Fruit fly (Drosophila melanogaster) whole organism, pupa: ENCODE measurements around the gene CG34034.
"Not testable (repeated sequence)": the region's sequence is repeated elsewhere in the genome, so short reads cannot be mapped to it uniquely, and the experiment has no call there.

ENCODE experiments used
- CG10348 ChIP-seq: fragments of 200-800 bp; sonication (Bioruptor generic); IDR thresholded peaks from 2 replicates; pipeline ENCODE4 v1.3.6; 2022; ENCODE audit warnings: missing biosample characterization, missing genetic modification characterization
- CG12605 ChIP-seq: fragments of 200-800 bp; sonication (Bioruptor generic); IDR thresholded peaks from 2 replicates; pipeline ENCODE4 v1.3.6; 2022; ENCODE audit warnings: missing biosample characterization, missing genetic modification characterization
- CG13204 ChIP-seq: fragments of 200-800 bp; sonication (Bioruptor generic); optimal IDR thresholded peaks from 2 replicates; lab custom pipeline; 2018; ENCODE audit warnings: missing biosample characterization, mild to moderate bottlenecking, missing genetic modification characterization, moderate library complexity
- CG14655 ChIP-seq: fragments of 200-800 bp; sonication (Bioruptor generic); optimal IDR thresholded peaks from 3 replicates; lab custom pipeline; 2017; ENCODE audit warnings: mild to moderate bottlenecking, missing biosample characterization, missing genetic modification reagents, missing genetic modification characterization
- CG15710 ChIP-seq: fragments of 200-800 bp; sonication (Bioruptor generic); optimal IDR thresholded peaks from 2 replicates; lab custom pipeline; 2018; ENCODE audit warnings: missing biosample characterization, mild to moderate bottlenecking, missing genetic modification characterization, moderate library complexity
- CG17806 ChIP-seq: fragments of 200-800 bp; sonication (Bioruptor generic); optimal IDR thresholded peaks from 2 replicates; lab custom pipeline; 2018; ENCODE audit warnings: missing biosample characterization, mild to moderate bottlenecking, missing genetic modification characterization, moderate library complexity
- CG32121 ChIP-seq: fragments of 200-800 bp; sonication (Bioruptor generic); IDR thresholded peaks from 2 replicates; pipeline ENCODE4 v1.3.6; 2022; ENCODE audit warnings: missing biosample characterization, missing genetic modification characterization
- CG34367 ChIP-seq: fragments of 200-800 bp; sonication (Bioruptor generic); optimal IDR thresholded peaks from 2 replicates; lab custom pipeline; 2018; ENCODE audit warnings: missing biosample characterization, mild to moderate bottlenecking, missing genetic modification characterization
- CG4496 ChIP-seq: fragments of 200-800 bp; sonication (Bioruptor generic); IDR thresholded peaks from 3 replicates; pipeline ENCODE4 v1.3.6; 2022; ENCODE audit warnings: missing biosample characterization, missing genetic modification characterization
- CG8159 ChIP-seq: fragments of 200-800 bp; sonication (Bioruptor generic); optimal IDR thresholded peaks from 3 replicates; lab custom pipeline; 2018; ENCODE audit warnings: missing biosample characterization, mild to moderate bottlenecking, missing genetic modification characterization, moderate library complexity
- CG8301 ChIP-seq: fragments of 200-800 bp; sonication (Bioruptor generic); optimal IDR thresholded peaks from 2 replicates; lab custom pipeline; 2018; ENCODE audit warnings: missing biosample characterization, mild to moderate bottlenecking, missing genetic modification characterization
- CG9948 ChIP-seq: fragments of 200-800 bp; sonication (Bioruptor generic); optimal IDR thresholded peaks from 2 replicates; lab custom pipeline; 2018; ENCODE audit warnings: missing biosample characterization, mild to moderate bottlenecking, missing genetic modification characterization, moderate library complexity
- D1 ChIP-seq: fragments of 200-800 bp; sonication (Bioruptor generic); optimal IDR thresholded peaks from 2 replicates; lab custom pipeline; 2018; ENCODE audit warnings: missing biosample characterization, mild to moderate bottlenecking, missing genetic modification characterization, moderate library complexity
- EcR ChIP-seq: fragments of 200-800 bp; sonication (Bioruptor generic); optimal IDR thresholded peaks from 3 replicates; lab custom pipeline; 2019; ENCODE audit warnings: missing biosample characterization, missing genetic modification characterization, mild to moderate bottlenecking, moderate library complexity, missing genetic modification reagents
- Ets98B ChIP-seq: fragments of 200-800 bp; sonication (Bioruptor generic); IDR thresholded peaks from 2 replicates; pipeline ENCODE4 v1.3.6; 2022; ENCODE audit warnings: missing biosample characterization, missing genetic modification characterization
- Pif1A ChIP-seq: fragments of 200-800 bp; sonication (Bioruptor generic); optimal IDR thresholded peaks from 3 replicates; lab custom pipeline; 2016; ENCODE audit warnings: missing biosample characterization, missing genetic modification characterization
- Pif1B ChIP-seq: fragments of 200-800 bp; sonication (Bioruptor generic); optimal IDR thresholded peaks from 3 replicates; lab custom pipeline; 2016; ENCODE audit warnings: missing biosample characterization, missing genetic modification characterization
- Snoo ChIP-seq: fragments of 200-800 bp; sonication (Bioruptor generic); optimal IDR thresholded peaks from 3 replicates; lab custom pipeline; 2017; ENCODE audit warnings: missing biosample characterization, mild to moderate bottlenecking, missing genetic modification characterization, inconsistent platforms
- fd96Ca ChIP-seq: fragments of 200-800 bp; sonication (Bioruptor generic); IDR thresholded peaks from 3 replicates; pipeline ENCODE4 v1.3.6; 2022; ENCODE audit warnings: missing biosample characterization, missing genetic modification characterization
- gl ChIP-seq: fragments of 200-800 bp; sonication (Bioruptor generic); optimal IDR thresholded peaks from 2 replicates; lab custom pipeline; 2018; ENCODE audit warnings: missing biosample characterization, mild to moderate bottlenecking, missing genetic modification characterization
- rn ChIP-seq: fragments of 200-800 bp; sonication (Bioruptor generic); IDR thresholded peaks from 2 replicates; pipeline ENCODE4 v1.3.6; 2022; ENCODE audit warnings: missing biosample characterization, missing genetic modification characterization

CG34034 gene

DNA sequence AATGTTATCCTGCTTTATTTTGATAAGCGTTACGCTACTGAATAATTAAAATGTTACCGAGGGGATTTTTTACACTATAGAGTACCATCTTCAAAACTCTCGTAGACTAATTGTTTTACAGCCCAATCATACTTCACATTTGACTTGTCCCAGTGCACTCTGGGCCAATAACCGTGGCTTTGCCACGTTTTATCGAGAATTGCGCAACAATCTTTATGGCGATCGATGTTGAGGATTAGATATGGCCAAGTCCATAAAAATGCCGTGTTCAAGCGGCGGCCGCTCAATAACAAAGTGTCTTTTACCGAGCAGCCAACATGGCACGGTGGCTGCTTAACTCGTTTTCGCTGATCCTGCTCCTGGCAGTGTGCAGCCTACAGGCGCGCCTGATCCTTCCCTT is 6.1 kb upstream of the CG34034 start, which contains the start of gene CG31343:
Gene CG31343 (plus strand): TSS at position 279 of the 400 bp plus-strand sequence.
- TF ChIP-seq CG8301, result no peak
- no peak for TF ChIP-seq EcR (GFP tag; lab: Kevin White, UChicago)
- TF ChIP-seq CG12605 (GFP tag; lab: Robert Waterston, UW), result no peak
- no peak for TF ChIP-seq Snoo (tag; lab: Kevin White, UChicago)
- no peak for TF ChIP-seq CG4496 (GFP tag; lab: Robert Waterston, UW)
- no peak for TF ChIP-seq fd96Ca (GFP tag; lab: Robert Waterston, UW)
- no peak for TF ChIP-seq Ets98B (GFP tag; lab: Robert Waterston, UW)
- TF ChIP-seq gl (tag; lab: Kevin White, UChicago), result no peak
- TF ChIP-seq Pif1B (GFP tag; lab: Kevin White, UChicago), result no peak
- no peak for TF ChIP-seq CG14655 (GFP tag; lab: Kevin White, UChicago)

DNA sequence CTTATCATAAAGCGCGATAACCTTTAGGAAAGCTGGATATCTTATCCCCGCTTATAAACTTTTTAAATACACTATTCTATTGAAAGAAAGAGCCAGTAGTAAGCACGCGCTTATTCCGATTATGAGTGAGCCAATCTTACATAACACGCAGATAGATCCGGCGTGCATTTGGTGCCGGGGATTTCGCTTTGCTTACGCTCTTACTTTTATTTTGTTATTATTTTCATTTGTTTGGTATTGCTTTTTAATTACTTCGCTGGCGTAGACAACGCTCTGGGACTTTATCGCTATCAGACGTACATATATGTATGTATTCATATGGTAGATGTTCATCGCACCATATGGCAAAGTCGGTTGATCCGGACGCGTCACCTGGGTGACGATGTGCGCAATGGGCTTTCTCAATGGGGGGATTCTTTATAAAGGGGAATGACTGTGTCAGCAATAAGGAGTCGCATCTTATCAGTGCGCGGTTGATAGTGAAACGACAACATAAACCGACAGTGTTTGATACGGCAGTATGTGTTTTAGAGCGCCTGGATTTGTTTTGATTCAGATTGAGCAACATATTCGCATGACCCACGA is 1.9 kb upstream of the CG34034 start:
- no peak for TF ChIP-seq CG4496 (GFP tag; lab: Robert Waterston, UW)
- no peak for TF ChIP-seq CG8159 (tag; lab: Kevin White, UChicago)
- TF ChIP-seq CG34367 (tag; lab: Kevin White, UChicago), result no peak
- TF ChIP-seq EcR (GFP tag; lab: Kevin White, UChicago), result peak; percentile 65
- no peak for TF ChIP-seq D1 (tag; lab: Kevin White, UChicago)
- TF ChIP-seq gl (tag; lab: Kevin White, UChicago), result no peak

DNA sequence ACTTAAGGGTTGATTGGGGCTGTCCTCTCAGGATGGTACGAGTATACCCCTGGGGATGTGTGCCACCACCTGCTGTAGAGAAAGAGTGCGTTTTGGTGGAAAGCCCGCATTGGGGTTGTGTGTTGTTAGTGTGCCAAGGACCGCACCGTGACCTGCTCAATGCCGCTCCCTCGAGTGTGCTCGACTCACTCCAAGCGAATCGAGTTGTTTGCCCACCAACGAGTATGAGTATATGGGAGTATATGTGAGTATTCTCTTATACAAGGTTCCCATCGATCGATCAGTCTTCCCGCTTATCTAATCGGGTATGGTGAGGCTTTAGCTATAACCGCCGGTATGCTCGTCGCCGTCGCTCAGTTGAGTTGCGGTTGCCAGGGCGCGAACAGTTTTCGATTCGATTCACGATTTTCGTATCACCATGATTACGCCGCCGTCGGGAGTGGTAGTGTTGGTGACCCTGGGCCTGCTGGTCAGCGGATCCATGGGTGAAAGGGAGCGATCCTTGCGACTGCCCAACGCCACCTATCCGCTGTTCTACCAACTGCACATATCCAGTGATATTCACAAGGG is 925 bp upstream of the CG34034 start, which contains the start of gene CG5849:
Gene CG5849 (plus strand): TSS at position 356 of the 570 bp plus-strand sequence.
- TF ChIP-seq gl (tag; lab: Kevin White, UChicago), result no peak

DNA sequence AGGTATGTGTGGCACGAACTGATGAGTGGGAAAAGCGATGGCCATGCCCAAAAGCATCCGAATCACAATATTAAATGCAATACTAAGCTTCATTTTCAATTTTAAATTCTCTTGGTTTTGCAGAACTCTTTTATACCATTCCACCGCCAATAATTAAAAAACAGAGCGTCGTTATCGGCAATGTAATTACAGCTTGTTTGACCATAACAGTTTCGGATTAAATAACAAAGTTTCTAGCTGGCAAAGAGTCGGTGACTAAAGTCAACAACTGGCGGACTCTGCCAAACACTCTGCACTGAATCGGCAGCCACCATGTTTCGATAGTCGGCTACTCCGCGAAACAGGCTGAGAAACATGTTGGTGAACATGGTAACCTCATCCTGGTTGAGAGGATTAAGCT is 1.6 kb downstream of the CG34034 start, which contains the start of gene CG42870:
Gene CG42870 (minus strand): TSS at position 101 of the 400 bp plus-strand sequence.
- TF ChIP-seq CG34367 (tag; lab: Kevin White, UChicago) (no peak), CG14655 (GFP tag; lab: Kevin White, UChicago) (no peak), CG12605 (GFP tag; lab: Robert Waterston, UW) (no peak), fd96Ca (GFP tag; lab: Robert Waterston, UW) (no peak), CG13204 (GFP tag; lab: Kevin White, UChicago) (no peak), D1 (tag; lab: Kevin White, UChicago) (no peak), CG9948 (tag; lab: Kevin White, UChicago) (no peak), CG8159 (tag; lab: Kevin White, UChicago) (no peak)

DNA sequence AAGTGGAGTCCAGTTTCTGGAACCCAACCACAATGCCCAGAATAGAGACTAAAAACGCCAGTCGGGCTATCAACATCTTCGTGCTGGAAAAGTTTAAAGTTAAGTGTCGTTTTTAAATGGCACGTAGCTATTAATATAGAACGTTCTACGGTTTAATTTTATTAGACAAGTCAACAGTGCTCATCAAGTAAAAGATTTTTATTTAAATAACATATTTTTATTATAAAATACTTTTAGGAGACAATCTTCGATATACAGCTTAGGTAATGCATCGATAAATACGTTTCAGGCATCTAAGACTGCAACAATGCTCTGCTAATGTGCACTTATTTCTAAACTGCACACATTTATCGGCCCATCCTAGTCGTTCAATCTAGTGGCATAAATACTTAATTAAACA is 2.2 kb downstream of the CG34034 start, which contains the start of gene CG42869:
Gene CG42869 (minus strand): TSS at position 101 of the 400 bp plus-strand sequence.
- no peak for TF ChIP-seq CG4496 (GFP tag; lab: Robert Waterston, UW)
- TF ChIP-seq CG8301, result no peak
- no peak for TF ChIP-seq CG17806 (tag; lab: Kevin White, UChicago)
- TF ChIP-seq CG34367 (tag; lab: Kevin White, UChicago), result no peak
- TF ChIP-seq CG9948 (tag; lab: Kevin White, UChicago), result no peak
- no peak for TF ChIP-seq EcR (GFP tag; lab: Kevin White, UChicago)
- no peak for TF ChIP-seq fd96Ca (GFP tag; lab: Robert Waterston, UW)
- no peak for TF ChIP-seq gl (tag; lab: Kevin White, UChicago)
- TF ChIP-seq rn, result no peak
- no peak for TF ChIP-seq CG10348 (GFP tag; lab: Robert Waterston, UW)

DNA sequence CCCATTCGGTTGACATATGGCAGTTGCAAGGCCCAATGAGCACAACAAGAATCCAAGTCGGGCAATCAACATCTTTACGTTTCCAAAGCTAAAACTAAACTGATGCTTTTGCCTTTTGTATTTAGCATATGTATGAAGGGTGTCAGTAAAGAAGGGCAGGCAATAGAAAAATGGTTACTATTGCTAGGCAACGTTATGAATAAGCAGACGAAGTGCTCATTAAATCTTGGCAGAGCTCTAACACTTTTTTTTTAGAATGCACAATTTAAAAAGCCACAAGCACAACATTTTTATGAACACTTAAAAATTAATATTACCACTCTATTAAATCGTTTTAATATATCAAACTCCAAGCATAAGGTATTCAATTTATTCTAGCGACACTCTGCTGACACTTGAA is 2.7 kb downstream of the CG34034 start, which contains the start of gene Sfp93F:
Gene Sfp93F (minus strand): TSS at position 101 of the 400 bp plus-strand sequence.
- TF ChIP-seq CG12605 (GFP tag; lab: Robert Waterston, UW); D1 (tag; lab: Kevin White, UChicago); gl (tag; lab: Kevin White, UChicago): not testable (repeated sequence)

DNA sequence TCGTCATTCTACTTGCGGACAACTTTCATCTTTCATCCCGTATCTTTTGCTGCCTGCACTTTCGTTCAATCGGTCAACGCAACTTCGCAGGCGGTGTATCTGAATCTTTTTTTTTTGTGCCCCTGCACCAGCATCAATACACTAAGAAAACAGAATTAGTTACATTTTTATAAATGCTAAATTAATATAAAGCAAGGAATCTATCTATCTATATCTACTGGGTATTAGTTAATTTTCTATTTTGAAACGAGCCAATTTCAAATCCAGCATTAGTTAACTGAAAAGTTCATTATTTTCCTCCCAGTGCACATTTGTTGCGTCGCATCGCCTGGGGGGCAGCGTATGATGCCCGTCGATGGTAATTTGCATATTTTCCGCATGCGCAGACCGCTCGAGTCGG is 6.0 kb downstream of the CG34034 start:
- TF ChIP-seq gl (tag; lab: Kevin White, UChicago), result no peak
- peak; percentile 76 for TF ChIP-seq CG12605 (GFP tag; lab: Robert Waterston, UW)
- TF ChIP-seq CG14655 (GFP tag; lab: Kevin White, UChicago), result peak; percentile 70
- peak; percentile 78 for TF ChIP-seq CG4496 (GFP tag; lab: Robert Waterston, UW)
- TF ChIP-seq Ets98B (GFP tag; lab: Robert Waterston, UW), result peak; percentile 85
- TF ChIP-seq CG15710 (tag; lab: Kevin White, UChicago), result peak; percentile 28
- TF ChIP-seq CG8159 (tag; lab: Kevin White, UChicago), result peak; percentile 41
- TF ChIP-seq CG13204 (GFP tag; lab: Kevin White, UChicago), result no peak
- peak; percentile 50 for TF ChIP-seq CG9948 (tag; lab: Kevin White, UChicago)
- TF ChIP-seq CG32121 (GFP tag; lab: Robert Waterston, UW), result peak; percentile 90
- TF ChIP-seq fd96Ca (GFP tag; lab: Robert Waterston, UW), result peak; percentile 74
- TF ChIP-seq CG8301, result peak; percentile 64
- TF ChIP-seq EcR (GFP tag; lab: Kevin White, UChicago), result no peak
- peak; percentile 49 for TF ChIP-seq Pif1B (GFP tag; lab: Kevin White, UChicago)
- TF ChIP-seq Snoo (tag; lab: Kevin White, UChicago), result peak; percentile 18
- TF ChIP-seq CG17806 (tag; lab: Kevin White, UChicago), result peak; percentile 43
- TF ChIP-seq D1 (tag; lab: Kevin White, UChicago), result no peak
- TF ChIP-seq rn, result peak; percentile 72
- peak; percentile 36 for TF ChIP-seq CG34367 (tag; lab: Kevin White, UChicago)
- TF ChIP-seq CG10348 (GFP tag; lab: Robert Waterston, UW), result peak; percentile 51
- TF ChIP-seq Pif1A, result peak; percentile 18
